Worm (Caenorhabditis elegans) whole organism, late embryonic: Measurements from ENCODE around the gene F46B6.12.

Experiments used
- C38D4.7 ChIP-seq: fragments of 200-800 bp; sonication (Bioruptor generic); optimal IDR thresholded peaks from 2 replicates; lab custom pipeline; 2018; ENCODE audit warnings: mild to moderate bottlenecking, missing genetic modification characterization, moderate library complexity, missing compliant biosample characterization
- F13H6.1 ChIP-seq: sonication (generic microtip); optimal IDR thresholded peaks from 2 replicates; lab custom pipeline; 2016; ENCODE audit warnings: missing genetic modification characterization, missing compliant biosample characterization
- K02D7.2 ChIP-seq: sonication (generic microtip); optimal IDR thresholded peaks from 2 replicates; lab custom pipeline; 2017; ENCODE audit warnings: mild to moderate bottlenecking, missing genetic modification characterization, missing compliant biosample characterization
- ahr-1 ChIP-seq: sonication (generic microtip); optimal IDR thresholded peaks from 2 replicates; lab custom pipeline; 2016; ENCODE audit warnings: missing genetic modification characterization, missing compliant biosample characterization
- ama-1 ChIP-seq: fragments of 150-350 bp; optimal IDR thresholded peaks from 2 replicates; lab custom pipeline; 2014
- ceh-14 ChIP-seq: sonication (generic microtip); optimal IDR thresholded peaks from 2 replicates; lab custom pipeline; 2016; ENCODE audit warnings: missing genotype, missing genetic modification characterization, missing compliant biosample characterization
- ceh-2 ChIP-seq: sonication (generic microtip); optimal IDR thresholded peaks from 2 replicates; lab custom pipeline; 2016; ENCODE audit warnings: missing genotype, missing genetic modification characterization, missing compliant biosample characterization
- ceh-24 ChIP-seq: sonication (generic microtip); optimal IDR thresholded peaks from 2 replicates; lab custom pipeline; 2016; ENCODE audit warnings: mild to moderate bottlenecking, missing genetic modification characterization, missing compliant biosample characterization
- ceh-31 ChIP-seq: sonication (generic microtip); optimal IDR thresholded peaks from 2 replicates; lab custom pipeline; 2016; ENCODE audit warnings: missing genetic modification characterization, missing compliant biosample characterization
- ceh-48 ChIP-seq: sonication (generic microtip); optimal IDR thresholded peaks from 2 replicates; lab custom pipeline; 2016; ENCODE audit warnings: missing genetic modification characterization, inconsistent platforms, missing compliant biosample characterization
- ceh-6 ChIP-seq: fragments of 200-800 bp; sonication (Bioruptor generic); optimal IDR thresholded peaks from 2 replicates; lab custom pipeline; 2018; ENCODE audit warnings: mild to moderate bottlenecking, missing genetic modification characterization, missing compliant biosample characterization
- che-1 ChIP-seq: sonication (generic microtip); optimal IDR thresholded peaks from 2 replicates; lab custom pipeline; 2016; ENCODE audit warnings: mild to moderate bottlenecking, missing genetic modification characterization, missing compliant biosample characterization
- dve-1 ChIP-seq: sonication (generic microtip); optimal IDR thresholded peaks from 2 replicates; lab custom pipeline; 2017; ENCODE audit warnings: antibody characterized with exemption, mild to moderate bottlenecking, missing genetic modification characterization, missing compliant biosample characterization
- elt-2 ChIP-seq: sonication (generic microtip); optimal IDR thresholded peaks from 2 replicates; lab custom pipeline; 2016; ENCODE audit warnings: missing genetic modification reagents, missing genetic modification characterization, missing compliant biosample characterization
- ets-4 ChIP-seq: sonication (generic microtip); optimal IDR thresholded peaks from 2 replicates; lab custom pipeline; 2016; ENCODE audit warnings: missing genetic modification characterization, missing compliant biosample characterization
- fkh-10 ChIP-seq: fragments of 150-350 bp; optimal IDR thresholded peaks from 2 replicates; lab custom pipeline; 2014; ENCODE audit warnings: missing biosample characterization, missing genetic modification reagents, missing genetic modification characterization
- gmeb-2 ChIP-seq: sonication (generic microtip); optimal IDR thresholded peaks from 2 replicates; lab custom pipeline; 2016; ENCODE audit warnings: missing genetic modification characterization, inconsistent platforms, missing compliant biosample characterization
- hlh-13 ChIP-seq: fragments of 200-800 bp; sonication (Bioruptor generic); optimal IDR thresholded peaks from 2 replicates; lab custom pipeline; 2018; ENCODE audit warnings: mild to moderate bottlenecking, missing genetic modification characterization, missing compliant biosample characterization
- hlh-30 ChIP-seq: sonication (generic microtip); optimal IDR thresholded peaks from 2 replicates; lab custom pipeline; 2017; ENCODE audit warnings: antibody characterized with exemption, missing genetic modification characterization, missing compliant biosample characterization; ENCODE audit not compliant: insufficient read depth
- hlh-8 ChIP-seq: sonication (generic microtip); optimal IDR thresholded peaks from 2 replicates; lab custom pipeline; 2016; ENCODE audit warnings: missing genotype, missing genetic modification characterization, missing compliant biosample characterization
- lin-11 ChIP-seq: fragments of 200-800 bp; sonication (Bioruptor generic); optimal IDR thresholded peaks from 2 replicates; lab custom pipeline; 2018; ENCODE audit warnings: mild to moderate bottlenecking, missing genetic modification characterization, missing compliant biosample characterization
- madf-2 ChIP-seq: sonication (generic microtip); optimal IDR thresholded peaks from 2 replicates; lab custom pipeline; 2017; ENCODE audit warnings: missing genetic modification characterization, missing compliant biosample characterization
- mec-3 ChIP-seq: sonication (generic microtip); optimal IDR thresholded peaks from 2 replicates; lab custom pipeline; 2016; ENCODE audit warnings: borderline replicate concordance, missing genetic modification characterization, missing compliant biosample characterization
- nfya-1 ChIP-seq: sonication (generic microtip); optimal IDR thresholded peaks from 2 replicates; lab custom pipeline; 2017; ENCODE audit warnings: missing genetic modification characterization, mild to moderate bottlenecking, missing compliant biosample characterization, antibody characterized with exemption, moderate library complexity
- nhr-11 ChIP-seq: fragments of 150-350 bp; optimal IDR thresholded peaks from 2 replicates; lab custom pipeline; 2014; ENCODE audit warnings: missing biosample characterization, missing genetic modification characterization
- nhr-232 ChIP-seq: sonication (generic microtip); optimal IDR thresholded peaks from 2 replicates; lab custom pipeline; 2016; ENCODE audit warnings: missing genetic modification characterization, missing compliant biosample characterization
- npax-4 ChIP-seq: sonication (generic microtip); optimal IDR thresholded peaks from 2 replicates; lab custom pipeline; 2016; ENCODE audit warnings: missing genetic modification characterization, missing compliant biosample characterization
- pag-3 ChIP-seq: sonication (generic microtip); optimal IDR thresholded peaks from 2 replicates; lab custom pipeline; 2016; ENCODE audit warnings: missing compliant biosample characterization, missing genetic modification characterization, borderline replicate concordance
- pax-1 ChIP-seq: fragments of 150-350 bp; optimal IDR thresholded peaks from 2 replicates; lab custom pipeline; 2014; ENCODE audit warnings: missing biosample characterization, missing genetic modification characterization
- pha-2 ChIP-seq: sonication (generic microtip); optimal IDR thresholded peaks from 2 replicates; lab custom pipeline; 2017; ENCODE audit warnings: mild to moderate bottlenecking, missing genetic modification characterization, missing compliant biosample characterization
- pha-4 ChIP-seq: fragments of 150-350 bp; optimal IDR thresholded peaks from 2 replicates; lab custom pipeline; 2018; ENCODE audit warnings: missing biosample characterization, missing genetic modification reagents, missing genetic modification characterization
- sdc-2 ChIP-seq: sonication (generic microtip); optimal IDR thresholded peaks from 2 replicates; lab custom pipeline; 2016; ENCODE audit warnings: missing genotype, missing genetic modification characterization, missing compliant biosample characterization
- sox-2 ChIP-seq: fragments of 200-800 bp; sonication (Bioruptor generic); IDR thresholded peaks from 2 replicates; pipeline ENCODE4 v1.3.6; 2022; ENCODE audit warnings: missing genetic modification reagents, missing genetic modification characterization, missing compliant biosample characterization
- sox-4 ChIP-seq: sonication (generic microtip); optimal IDR thresholded peaks from 2 replicates; lab custom pipeline; 2017; ENCODE audit warnings: mild to moderate bottlenecking, missing genetic modification characterization, inconsistent platforms, missing compliant biosample characterization
- syd-9 ChIP-seq: sonication (generic microtip); optimal IDR thresholded peaks from 2 replicates; lab custom pipeline; 2016; ENCODE audit warnings: mild to moderate bottlenecking, missing genetic modification characterization, moderate library complexity, missing compliant biosample characterization
- ttx-3 ChIP-seq: sonication (generic microtip); optimal IDR thresholded peaks from 2 replicates; lab custom pipeline; 2016; ENCODE audit warnings: missing genetic modification reagents, missing genetic modification characterization, missing compliant biosample characterization
- zip-5 ChIP-seq: sonication (generic microtip); optimal IDR thresholded peaks from 2 replicates; lab custom pipeline; 2016; ENCODE audit warnings: missing genetic modification characterization, missing compliant biosample characterization

F46B6.12 gene

DNA sequence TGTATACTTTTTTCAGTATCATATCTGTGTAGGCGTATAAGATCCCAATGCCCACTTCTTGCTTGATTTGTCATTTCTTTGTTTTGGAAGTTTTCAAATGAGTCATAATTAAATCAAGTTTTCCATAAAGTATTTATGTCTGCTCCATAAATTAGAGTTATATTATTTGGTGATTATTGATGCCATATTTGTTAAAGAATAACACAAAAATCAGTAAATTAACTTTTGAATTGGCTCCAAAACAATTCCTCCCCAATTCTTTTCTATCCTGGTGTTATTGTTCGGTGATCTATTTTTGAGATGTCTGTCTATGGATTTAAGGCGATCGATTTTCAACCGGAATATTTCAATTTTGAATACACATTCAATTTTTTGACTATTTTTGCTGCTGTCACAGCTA lies 29.5 kb upstream of the F46B6.12 start, which contains the start of gene sru-37:
sru-37 (plus strand) TSS at position 301 of the 400 bp plus-strand sequence.
- TF ChIP-seq nhr-232 (tag; lab: Kevin White, UChicago) (no peak), F13H6.1 (tag; lab: Kevin White, UChicago) (no peak)

DNA sequence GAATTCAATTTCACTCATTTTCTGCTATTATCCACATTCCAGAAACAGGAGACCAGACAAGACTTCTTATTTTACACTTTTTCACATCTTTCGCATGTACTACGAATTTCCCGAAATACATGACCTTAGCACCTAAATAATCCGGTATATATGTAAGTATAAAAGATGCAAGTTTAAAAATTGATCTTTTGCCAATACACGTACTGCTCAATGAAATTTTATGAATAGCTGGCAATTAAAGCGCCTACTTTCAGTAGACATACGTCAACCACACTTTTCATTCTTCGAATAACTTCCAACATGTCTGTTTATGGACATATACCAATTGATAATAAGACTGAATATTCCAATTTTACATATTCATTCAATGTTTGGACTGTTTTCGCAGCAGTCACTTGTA lies 27.5 kb upstream of the F46B6.12 start, which contains the start of gene sru-39:
sru-39 (plus strand) TSS at position 301 of the 400 bp plus-strand sequence.
- TF ChIP-seq ceh-31, result no peak
- TF ChIP-seq K02D7.2 (tag; lab: Kevin White, UChicago), result no peak
- TF ChIP-seq pax-1 (tag; lab: Kevin White, UChicago), result no peak
- TF ChIP-seq gmeb-2 (tag; lab: Kevin White, UChicago), result no peak
- TF ChIP-seq C38D4.7 (GFP tag; lab: Kevin White, UChicago), result no peak
- no peak for TF ChIP-seq pha-2 (tag; lab: Kevin White, UChicago)
- TF ChIP-seq pha-4, result no peak
- TF ChIP-seq lin-11, result no peak
- no peak for TF ChIP-seq npax-4 (tag; lab: Kevin White, UChicago)
- TF ChIP-seq syd-9, result no peak
- TF ChIP-seq hlh-30 (tag; lab: Kevin White, UChicago), result no peak
- no peak for TF ChIP-seq mec-3 (tag; lab: Kevin White, UChicago)
- no peak for TF ChIP-seq pag-3 (tag; lab: Kevin White, UChicago)
- no peak for TF ChIP-seq hlh-13 (GFP tag; lab: Kevin White, UChicago)
- TF ChIP-seq che-1 (tag; lab: Kevin White, UChicago), result no peak

- no peak for TF ChIP-seq ceh-48 (tag; lab: Kevin White, UChicago)
- TF ChIP-seq ceh-14 (tag; lab: Kevin White, UChicago), result no peak
- TF ChIP-seq pha-4, result no peak
- no peak for TF ChIP-seq zip-5 (tag; lab: Kevin White, UChicago)
- no peak for TF ChIP-seq sox-2 (GFP tag; lab: Robert Waterston, UW)
- TF ChIP-seq nhr-11 (tag; lab: Kevin White, UChicago), result no peak
- no peak for TF ChIP-seq dve-1 (tag; lab: Kevin White, UChicago)
- no peak for TF ChIP-seq sox-4 (tag; lab: Kevin White, UChicago)
- no peak for TF ChIP-seq nfya-1 (tag; lab: Kevin White, UChicago)
- no peak for TF ChIP-seq fkh-10
- no peak for TF ChIP-seq sdc-2 (tag; lab: Kevin White, UChicago)
- no peak for TF ChIP-seq ceh-24 (tag; lab: Kevin White, UChicago)
- TF ChIP-seq K02D7.2 (tag; lab: Kevin White, UChicago), result no peak
- TF ChIP-seq madf-2 (tag; lab: Kevin White, UChicago), result no peak
- TF ChIP-seq ceh-2 (tag; lab: Kevin White, UChicago), result no peak
Observed at ce11 chrV:9801965-9802364, 26.3 kb upstream of the F46B6.12 start, which contains the start of gene F46B6.10. Gene F46B6.10 (minus strand): TSS chrV:9802065.

DNA sequence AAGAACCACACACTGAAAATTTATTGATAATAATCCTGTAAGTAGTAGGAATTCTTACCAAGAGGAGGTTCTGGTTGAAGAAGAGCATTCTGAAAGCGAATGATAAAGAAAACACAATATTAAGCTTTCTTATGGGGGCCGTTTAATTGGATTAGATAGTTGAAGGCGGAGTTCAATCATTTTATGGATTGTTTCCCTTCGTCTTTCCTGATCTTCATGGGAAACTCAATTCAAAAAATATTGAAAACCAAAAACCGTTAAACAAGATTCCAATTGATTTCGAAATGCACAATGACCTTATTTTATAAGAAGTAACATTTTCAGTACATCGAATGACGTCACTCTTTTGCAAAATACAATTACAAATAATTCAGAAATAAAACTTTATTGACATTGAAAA lies 23.4 kb upstream of the F46B6.12 start, which contains the start of gene F46B6.13:
F46B6.13 (minus strand) TSS at position 101 of the 400 bp plus-strand sequence.
- no peak for TF ChIP-seq hlh-13 (GFP tag; lab: Kevin White, UChicago)
- no peak for TF ChIP-seq ceh-6
- TF ChIP-seq ceh-24 (tag; lab: Kevin White, UChicago), result no peak
- TF ChIP-seq madf-2 (tag; lab: Kevin White, UChicago), result no peak
- TF ChIP-seq ttx-3 (tag; lab: Kevin White, UChicago), result no peak
- no peak for TF ChIP-seq ceh-48 (tag; lab: Kevin White, UChicago)
- TF ChIP-seq K02D7.2 (tag; lab: Kevin White, UChicago), result no peak
- no peak for TF ChIP-seq hlh-8 (tag; lab: Kevin White, UChicago)
- TF ChIP-seq ama-1, result no peak
- TF ChIP-seq ahr-1, result no peak
- TF ChIP-seq ets-4 (tag; lab: Kevin White, UChicago), result no peak
- TF ChIP-seq pax-1 (tag; lab: Kevin White, UChicago), result no peak
- no peak for TF ChIP-seq elt-2 (tag; lab: Kevin White, UChicago)
- no peak for TF ChIP-seq syd-9
